Worm (Caenorhabditis elegans) whole organism, L1 larva: ENCODE measurements around the gene T10F2.5.

ENCODE experiments used
- C34B4.2 ChIP-seq: sonication (generic microtip); optimal IDR thresholded peaks from 2 replicates; lab custom pipeline; 2017; ENCODE audit warnings: mild to moderate bottlenecking, missing genetic modification characterization, missing compliant biosample characterization
- aly-2 ChIP-seq: fragments of 150-350 bp; optimal IDR thresholded peaks from 2 replicates; lab custom pipeline; 2014; ENCODE audit warnings: missing biosample characterization, missing genetic modification characterization
- ama-1 ChIP-seq: fragments of 150-350 bp; optimal IDR thresholded peaks from 2 replicates; lab custom pipeline; 2014
- ceh-82 ChIP-seq, 3 experiments: fragments of 150-350 bp in 1 of 3; sonication (generic microtip) in 2 of 3; optimal IDR thresholded peaks; 2 replicates each; lab custom pipeline; 2014 to 2017; ENCODE audit warnings: missing biosample characterization in 3 of 3, missing genetic modification characterization in 3 of 3
- elt-3 ChIP-seq, 6 experiments: fragments of 150-350 bp in 1 of 6; sonication (generic microtip); optimal IDR thresholded peaks; 2 replicates each; lab custom pipeline; 2017 to 2018; ENCODE audit warnings: missing biosample characterization in 6 of 6, missing genetic modification characterization in 6 of 6, inconsistent platforms in 1 of 6
- lin-35 ChIP-seq, 2 experiments: fragments of 150-350 bp; optimal IDR thresholded peaks; 2 replicates each; lab custom pipeline; 2014; ENCODE audit warnings: missing biosample characterization in 2 of 2, missing genetic modification characterization in 2 of 2, missing genetic modification reagents in 2 of 2
- lsy-2 ChIP-seq, 2 experiments: fragments of 150-350 bp; optimal IDR thresholded peaks; 2 replicates each; lab custom pipeline; 2014; ENCODE audit warnings: missing biosample characterization in 2 of 2, missing genetic modification characterization in 2 of 2
- nhr-237 ChIP-seq: fragments of 150-350 bp; optimal IDR thresholded peaks from 2 replicates; lab custom pipeline; 2014; ENCODE audit warnings: missing biosample characterization, missing genetic modification characterization
- pag-3 ChIP-seq: sonication (generic microtip); optimal IDR thresholded peaks from 2 replicates; lab custom pipeline; 2017; ENCODE audit warnings: missing genetic modification characterization, mild to moderate bottlenecking, missing compliant biosample characterization, antibody characterized with exemption, borderline replicate concordance; ENCODE audit not compliant: insufficient read depth
- snpc-4 ChIP-seq: fragments of 150-350 bp; optimal IDR thresholded peaks from 2 replicates; lab custom pipeline; 2014; ENCODE audit warnings: missing biosample characterization, missing genetic modification characterization
- unc-62 ChIP-seq: fragments of 150-350 bp; optimal IDR thresholded peaks from 2 replicates; lab custom pipeline; 2014; ENCODE audit warnings: missing biosample characterization, missing genetic modification reagents, missing genetic modification characterization

DNA sequence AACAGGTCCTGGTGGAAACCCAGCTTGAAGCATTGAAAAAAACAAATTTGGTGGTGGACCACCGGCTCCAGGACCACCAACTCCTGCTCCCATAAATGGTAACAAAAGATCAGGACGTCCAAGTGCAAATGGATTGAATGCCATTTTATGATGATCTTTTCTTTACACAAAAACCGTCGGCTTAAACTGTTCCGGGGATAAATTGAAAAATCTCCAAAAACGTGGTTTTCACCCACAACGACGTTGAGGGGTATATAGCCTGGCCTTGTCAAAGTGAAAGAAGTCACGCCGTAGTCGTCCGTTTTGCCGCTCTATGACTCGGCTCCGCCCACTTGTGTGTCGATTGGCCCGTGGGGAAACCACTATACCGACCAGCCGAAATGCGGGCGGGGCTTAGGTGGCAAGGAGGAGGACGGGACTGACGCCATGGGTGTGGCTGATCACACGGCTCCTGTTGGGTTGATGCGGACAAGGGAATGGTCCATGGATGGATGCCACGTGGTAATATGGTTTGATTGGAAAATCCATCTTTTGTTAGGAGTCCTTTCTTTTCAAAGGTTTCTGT is 23.3 kb downstream of the T10F2.5 start, which contains the start of gene tbx-2:
- TF ChIP-seq aly-2 (tag; lab: Kevin White, UChicago) (no peak), nhr-237 (no peak), lsy-2 (tag; optimal IDR thresholded peaks at IDR 0.05; lab: Kevin White, UChicago) (peak in 1 of 2 experiments; percentile 48), ceh-82 (tag; optimal IDR thresholded peaks at IDR 0.05; lab: Kevin White, UChicago) (no peak), ama-1 (lab: Kevin White, UChicago) (no peak), elt-3 (tag; optimal IDR thresholded peaks at IDR 0.05; lab: Kevin White, UChicago) (no peak), snpc-4 (no peak), lin-35 (GFP tag; optimal IDR thresholded peaks at IDR 0.05; lab: Kevin White, UChicago) (no peak), pag-3 (tag; lab: Kevin White, UChicago) (no peak), C34B4.2 (tag; lab: Kevin White, UChicago) (no peak), unc-62 (no peak)
